Worm (Caenorhabditis elegans): Measurements from ENCODE around the gene K12H6.9.

Gene K12H6.9

ce11 chrII:2859873-2860821, 35.9 kb downstream of the K12H6.9 start (continued):
- peak in 1 of 3 experiments; percentile 21 for TF ChIP-seq lin-35 (GFP tag; optimal IDR thresholded peaks at IDR 0.05)
- peak; percentile 64 for TF ChIP-seq rpc-1 (optimal IDR thresholded peaks at IDR 0.05)
- peak; percentile 83 for TF ChIP-seq rpc-1 (tag; optimal IDR thresholded peaks at IDR 0.05)
- TF ChIP-seq lsl-1 (GFP tag; optimal IDR thresholded peaks at IDR 0.05) = peak; percentile 33
- no peak for TF ChIP-seq athp-1 (tag; optimal IDR thresholded peaks at IDR 0.05)
- peak; percentile 35; the same call in 1 of the 2 replicates for TF ChIP-seq ekl-4 (GFP tag; IDR thresholded peaks at IDR 0.05)
- TF ChIP-seq nhr-90 (tag; optimal IDR thresholded peaks at IDR 0.05) = peak; percentile 67
- TF ChIP-seq snpc-4 (GFP tag; optimal IDR thresholded peaks at IDR 0.05) = peak; percentile 41
- peak in 3 of 4 experiments; percentile 31 to 60 (median 33) for TF ChIP-seq snpc-4 (tag; optimal IDR thresholded peaks at IDR 0.05)
- TF ChIP-seq rec-8 (tag; optimal IDR thresholded peaks at IDR 0.05) = peak; percentile 37 to 55
- peak; percentile 75 for TF ChIP-seq D2030.7 (GFP tag; IDR thresholded peaks at IDR 0.05)
- 0 out of 2 replicates have a peak, but pooled peaks have one; percentile 17 for TF ChIP-seq lir-1 (GFP tag; conservative IDR thresholded peaks at IDR 0.05)
- TF ChIP-seq K12H6.12 (tag; optimal IDR thresholded peaks at IDR 0.05) = no peak
- peak; percentile 83 for TF ChIP-seq B0261.1 (tag; optimal IDR thresholded peaks at IDR 0.05)
- 0 out of 2 replicates have a peak, but pooled peaks have one; percentile 35 for TF ChIP-seq ceh-100 (GFP tag; IDR thresholded peaks at IDR 0.05)
- 0 out of 2 replicates have a peak, but pooled peaks have one; percentile 12 for TF ChIP-seq C17E4.6 (GFP tag; IDR thresholded peaks at IDR 0.05)
- TF ChIP-seq egrh-3 (GFP tag; IDR thresholded peaks at IDR 0.05) = peak; percentile 43; the same call in 1 of the 2 replicates
- no peak for TF ChIP-seq tbx-9 (tag; optimal IDR thresholded peaks at IDR 0.05; ENCODE audit: borderline replicate concordance)
- no peak for TF ChIP-seq nhr-179 (tag; optimal IDR thresholded peaks at IDR 0.05)
- TF ChIP-seq lin-26 (GFP tag; IDR thresholded peaks at IDR 0.05) = peak; percentile 76
- peak; percentile 29; the same call in 1 of the 2 replicates for TF ChIP-seq rcor-1 (GFP tag; IDR thresholded peaks at IDR 0.05)
- TF ChIP-seq nfyb-1 (GFP tag; IDR thresholded peaks at IDR 0.05) = peak; percentile 67; the same call in 1 of the 2 replicates
- no peak for TF ChIP-seq F57C9.4 (tag; optimal IDR thresholded peaks at IDR 0.05)
- peak; percentile 59; the same call in 1 of the 2 replicates for TF ChIP-seq Y79H2A.3 (GFP tag; conservative IDR thresholded peaks at IDR 0.05)
- 0 out of 2 replicates have a peak, but pooled peaks have one; percentile 30 for TF ChIP-seq egl-44 (GFP tag; IDR thresholded peaks at IDR 0.05)
- peak; percentile 46; the same call in 1 of the 2 replicates for TF ChIP-seq B0336.3 (GFP tag; IDR thresholded peaks at IDR 0.05)
- peak; percentile 68 for TF ChIP-seq hmg-1.2 (GFP tag; IDR thresholded peaks at IDR 0.05)
- TF ChIP-seq mcd-1 (GFP tag; IDR thresholded peaks at IDR 0.05) = peak; percentile 35; the same call in 1 of the 2 replicates
- peak; percentile 91 for TF ChIP-seq tbp1 (GFP tag; optimal IDR thresholded peaks at IDR 0.05)
- TF ChIP-seq snpc-1.1 (tag; optimal IDR thresholded peaks at IDR 0.05; ENCODE audit: insufficient read depth) = no peak
- peak; percentile 73; the same call in 1 of the 2 replicates for TF ChIP-seq let-526 (GFP tag; IDR thresholded peaks at IDR 0.05)
- no peak for TF ChIP-seq hlh-12 (tag; optimal IDR thresholded peaks at IDR 0.05)
- TF ChIP-seq cebp-1 (GFP tag; IDR thresholded peaks at IDR 0.05) = no peak
- peak; percentile 50 for TF ChIP-seq cebp-1 (tag; optimal IDR thresholded peaks at IDR 0.05)

- TF ChIP-seq F57C9.4 (tag; optimal IDR thresholded peaks at IDR 0.05) = no peak
- no peak for TF ChIP-seq lir-1 (GFP tag; conservative IDR thresholded peaks at IDR 0.05)
- TF ChIP-seq D2030.7 (GFP tag; IDR thresholded peaks at IDR 0.05) = peak; percentile 78
- TF ChIP-seq sptf-2 (GFP tag; optimal IDR thresholded peaks at IDR 0.05) = no peak
- TF ChIP-seq hmg-1.2 (GFP tag; IDR thresholded peaks at IDR 0.05) = peak; percentile 66
- no peak for TF ChIP-seq let-526 (GFP tag; IDR thresholded peaks at IDR 0.05)
- TF ChIP-seq B0035.1 (tag; optimal IDR thresholded peaks at IDR 0.05) = no peak
- no peak for TF ChIP-seq F57A8.1 (GFP tag; optimal IDR thresholded peaks at IDR 0.05)
- peak; percentile 90 for TF ChIP-seq tbp1 (GFP tag; optimal IDR thresholded peaks at IDR 0.05)
- TF ChIP-seq hrde-1 (tag; optimal IDR thresholded peaks at IDR 0.05; ENCODE audit: borderline replicate concordance) = no peak
- TF ChIP-seq nhr-80 (tag; optimal IDR thresholded peaks at IDR 0.05) = peak; percentile 11
- no peak for TF ChIP-seq nfya-2 (GFP tag; IDR thresholded peaks at IDR 0.05)
- TF ChIP-seq snpc-1.3 (tag; optimal IDR thresholded peaks at IDR 0.05; ENCODE audit: insufficient read depth) = peak; percentile 30
- peak; percentile 3 for TF ChIP-seq athp-1 (tag; optimal IDR thresholded peaks at IDR 0.05)
- peak; percentile 48 for TF ChIP-seq F52B5.7 (tag; optimal IDR thresholded peaks at IDR 0.05)
- no peak for TF ChIP-seq cebp-2 (GFP tag; IDR thresholded peaks at IDR 0.05)
- no peak for TF ChIP-seq F39B2.1 (GFP tag; IDR thresholded peaks at IDR 0.05)
These were observed 37.3 kb downstream of the K12H6.9 start for ce11 chrII:2861385-2862099.
